Worm (Caenorhabditis elegans) whole organism, L1 larva: ENCODE results near the gene lgg-1.

ENCODE experiments used
- F16B12.6 ChIP-seq: fragments of 150-350 bp; optimal IDR thresholded peaks from 2 replicates; lab custom pipeline; 2014; ENCODE audit warnings: missing biosample characterization, missing genetic modification characterization
- ama-1 ChIP-seq: fragments of 150-350 bp; optimal IDR thresholded peaks from 2 replicates; lab custom pipeline; 2014
- fkh-10 ChIP-seq: sonication (generic microtip); optimal IDR thresholded peaks from 2 replicates; lab custom pipeline; 2017; ENCODE audit warnings: missing biosample characterization, missing genetic modification reagents, missing genetic modification characterization
- fos-1 ChIP-seq: fragments of 150-350 bp; optimal IDR thresholded peaks from 2 replicates; lab custom pipeline; 2014; ENCODE audit warnings: missing biosample characterization, missing genetic modification characterization
- mdl-1 ChIP-seq, 2 experiments: fragments of 150-350 bp; optimal IDR thresholded peaks; 2 replicates each; lab custom pipeline; 2014 to 2017; ENCODE audit warnings: missing biosample characterization in 2 of 2, missing genetic modification characterization in 2 of 2, inconsistent platforms in 1 of 2
- mep-1 ChIP-seq: fragments of 150-350 bp; optimal IDR thresholded peaks from 2 replicates; lab custom pipeline; 2014; ENCODE audit warnings: missing biosample characterization, missing genetic modification characterization
- nhr-11 ChIP-seq: fragments of 150-350 bp; optimal IDR thresholded peaks from 2 replicates; lab custom pipeline; 2014; ENCODE audit warnings: missing biosample characterization, missing genetic modification characterization
- nhr-237 ChIP-seq: fragments of 150-350 bp; optimal IDR thresholded peaks from 2 replicates; lab custom pipeline; 2014; ENCODE audit warnings: missing biosample characterization, missing genetic modification characterization
- unc-62 ChIP-seq: fragments of 150-350 bp; optimal IDR thresholded peaks from 2 replicates; lab custom pipeline; 2014; ENCODE audit warnings: missing biosample characterization, missing genetic modification reagents, missing genetic modification characterization
- ztf-11 ChIP-seq, 2 experiments: sonication (generic microtip); optimal IDR thresholded peaks; 2 replicates each; lab custom pipeline; 2016 to 2017; ENCODE audit warnings: missing genetic modification characterization in 2 of 2, missing biosample characterization in 1 of 2, missing compliant biosample characterization in 1 of 2
- ztf-4 ChIP-seq: fragments of 150-350 bp; optimal IDR thresholded peaks from 2 replicates; lab custom pipeline; 2014; ENCODE audit warnings: missing biosample characterization, missing genetic modification characterization

DNA sequence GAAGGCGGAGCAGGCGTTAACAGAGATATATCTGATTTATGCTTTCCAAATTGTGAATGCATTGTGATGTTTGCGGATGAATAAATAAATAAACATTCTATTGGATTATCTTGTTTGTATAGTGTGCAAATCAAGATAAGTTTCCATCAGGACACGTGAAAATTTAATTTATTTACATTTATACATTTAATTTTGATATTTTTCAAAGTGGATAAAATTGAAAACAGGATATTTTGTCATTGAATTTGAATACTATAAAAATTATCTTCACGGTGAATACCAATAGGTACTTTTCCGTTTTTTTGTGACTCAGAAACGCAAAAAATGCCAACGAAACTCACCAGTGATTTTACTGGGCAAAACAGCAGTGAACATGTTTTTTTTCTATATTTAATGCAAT lies 43.7 kb upstream of the lgg-1 start, which contains the start of gene F58F12.3:
- TF ChIP-seq mdl-1 (tag; optimal IDR thresholded peaks at IDR 0.05; lab: Kevin White, UChicago) (no peak), ama-1 (lab: Kevin White, UChicago) (no peak), F16B12.6 (no peak), mep-1 (no peak), fos-1 (tag; lab: Kevin White, UChicago) (no peak), nhr-11 (no peak), unc-62 (GFP tag; lab: Kevin White, UChicago) (no peak), ztf-4 (no peak), nhr-237 (tag; lab: Kevin White, UChicago) (no peak), ztf-11 (tag; optimal IDR thresholded peaks at IDR 0.05; lab: Kevin White, UChicago) (no peak), fkh-10 (no peak)
